Worm (Caenorhabditis elegans) whole organism, young adult: ENCODE measurements around the gene panl-3.

Experiments used
- C17E4.6 ChIP-seq: fragments of 200-800 bp; sonication (Bioruptor generic); IDR thresholded peaks from 2 replicates; pipeline ENCODE4 v1.3.6; 2022; ENCODE audit warnings: missing genetic modification reagents, missing genetic modification characterization, missing compliant biosample characterization
- D2030.7 ChIP-seq: fragments of 200-800 bp; sonication (Bioruptor generic); IDR thresholded peaks from 2 replicates; pipeline ENCODE4 v1.3.6; 2022; ENCODE audit warnings: missing genetic modification reagents, missing genetic modification characterization, missing compliant biosample characterization
- F52B5.7 ChIP-seq: sonication (generic microtip); optimal IDR thresholded peaks from 2 replicates; lab custom pipeline; 2016; ENCODE audit warnings: mild to moderate bottlenecking, missing genetic modification characterization, missing compliant biosample characterization
- F57A8.1 ChIP-seq: fragments of 200-800 bp; sonication (Bioruptor generic); optimal IDR thresholded peaks from 2 replicates; lab custom pipeline; 2018; ENCODE audit warnings: mild to moderate bottlenecking, missing genetic modification characterization, moderate library complexity, missing compliant biosample characterization
- Y79H2A.3 ChIP-seq: fragments of 200-800 bp; sonication (Bioruptor generic); conservative IDR thresholded peaks from 2 replicates; pipeline ENCODE4 v1.3.6; 2022; ENCODE audit warnings: missing genetic modification reagents, missing genetic modification characterization, missing compliant biosample characterization
- ama-1 ChIP-seq, 3 experiments: fragments of 150-350 bp in 1 of 3; sonication (generic microtip) in 2 of 3; optimal IDR thresholded peaks; 2 replicates each; lab custom pipeline; 2014 to 2018; ENCODE audit warnings: missing biosample characterization in 2 of 3, missing genetic modification characterization in 2 of 3, missing genetic modification reagents in 2 of 3
- cebp-1 ChIP-seq, 2 experiments: fragments of 200-800 bp in 1 of 2; sonication (Bioruptor generic) in 1 of 2; sonication (generic microtip) in 1 of 2; IDR thresholded peaks in 1 of 2; optimal IDR thresholded peaks in 1 of 2; 2 replicates each; pipeline versions ENCODE4 v1.3.6 to Lab custom; 2017 to 2022; ENCODE audit warnings: missing compliant biosample characterization in 2 of 2, missing genetic modification characterization in 2 of 2, mild to moderate bottlenecking in 1 of 2, missing genetic modification reagents in 1 of 2, moderate library complexity in 1 of 2
- hsf-1 ChIP-seq: fragments of 200-800 bp; sonication (Bioruptor generic); IDR thresholded peaks from 2 replicates; pipeline ENCODE4 v1.3.6; 2022; ENCODE audit warnings: missing genetic modification reagents, missing genetic modification characterization, missing compliant biosample characterization
- let-526 ChIP-seq: fragments of 200-800 bp; sonication (Bioruptor generic); IDR thresholded peaks from 2 replicates; pipeline ENCODE4 v1.3.6; 2022; ENCODE audit warnings: missing genetic modification reagents, missing genetic modification characterization, missing compliant biosample characterization
- madf-6 ChIP-seq: fragments of 200-800 bp; sonication (Bioruptor generic); IDR thresholded peaks from 2 replicates; pipeline ENCODE4 v1.3.6; 2022; ENCODE audit warnings: missing genetic modification reagents, missing genetic modification characterization, missing compliant biosample characterization
- snpc-4 ChIP-seq, 5 experiments: fragments of 150-350 bp in 1 of 5; sonication (generic microtip) in 4 of 5; optimal IDR thresholded peaks; 2 replicates each; lab custom pipeline; 2014 to 2018; ENCODE audit warnings: missing genetic modification characterization in 5 of 5, missing biosample characterization in 3 of 5, antibody characterized with exemption in 2 of 5, mild to moderate bottlenecking in 2 of 5, missing compliant biosample characterization in 2 of 5, missing genotype in 2 of 5, moderate library complexity in 2 of 5, missing genetic modification reagents in 1 of 5
- unc-62 ChIP-seq: fragments of 150-350 bp; optimal IDR thresholded peaks from 2 replicates; lab custom pipeline; 2014; ENCODE audit warnings: missing biosample characterization, missing genetic modification reagents, missing genetic modification characterization

- TF ChIP-seq let-526: no peak
- no peak for TF ChIP-seq unc-62
- no peak; the same call in 1 of the 2 replicates for TF ChIP-seq madf-6 (GFP tag; lab: Robert Waterston, UW)
- 0 out of 2 replicates have a peak, but pooled peaks have one; percentile 68 for TF ChIP-seq Y79H2A.3 (GFP tag; lab: Robert Waterston, UW)
- no peak for TF ChIP-seq D2030.7
- no peak for TF ChIP-seq snpc-4 (GFP tag; optimal IDR thresholded peaks at IDR 0.05; lab: Kevin White, UChicago)
- no peak for TF ChIP-seq snpc-4 (tag; optimal IDR thresholded peaks at IDR 0.05; lab: Kevin White, UChicago)
- no peak for TF ChIP-seq ama-1 (optimal IDR thresholded peaks at IDR 0.05; lab: Kevin White, UChicago)
- TF ChIP-seq ama-1 (GFP tag; optimal IDR thresholded peaks at IDR 0.05; lab: Kevin White, UChicago): no peak
- peak; percentile 74; the same call in 1 of the 2 replicates for TF ChIP-seq cebp-1 (GFP tag; IDR thresholded peaks at IDR 0.05; lab: Robert Waterston, UW)
- TF ChIP-seq cebp-1 (tag; optimal IDR thresholded peaks at IDR 0.05; lab: Kevin White, UChicago): peak; percentile 94
- no peak for TF ChIP-seq C17E4.6
- TF ChIP-seq F57A8.1: no peak
- no peak for TF ChIP-seq hsf-1 (GFP tag; lab: Robert Waterston, UW)
- TF ChIP-seq F52B5.7 (tag; lab: Kevin White, UChicago): no peak
Measured at ce11 chrIII:9804997-9805610, 13.8 kb upstream of the panl-3 start, which contains the start of gene riok-3.
